Worm (Caenorhabditis elegans) whole organism, L1 larva: Measurements from ENCODE around the gene F17E9.16.

Experiments used
- C04F5.9 ChIP-seq: sonication (generic microtip); optimal IDR thresholded peaks from 2 replicates; lab custom pipeline; 2016; ENCODE audit warnings: missing genetic modification characterization, missing compliant biosample characterization
- F16B12.6 ChIP-seq: fragments of 150-350 bp; optimal IDR thresholded peaks from 2 replicates; lab custom pipeline; 2014; ENCODE audit warnings: missing biosample characterization, missing genetic modification characterization
- Y116A8C.19 ChIP-seq: sonication (generic microtip); optimal IDR thresholded peaks from 2 replicates; lab custom pipeline; 2016; ENCODE audit warnings: missing compliant biosample characterization, missing genetic modification characterization, borderline replicate concordance
- aha-1 ChIP-seq: fragments of 150-350 bp; optimal IDR thresholded peaks from 2 replicates; lab custom pipeline; 2014; ENCODE audit warnings: missing biosample characterization, missing genetic modification characterization
- blmp-1 ChIP-seq: fragments of 150-350 bp; optimal IDR thresholded peaks from 2 replicates; lab custom pipeline; 2014; ENCODE audit warnings: missing biosample characterization, missing genetic modification characterization
- ceh-63 ChIP-seq: fragments of 200-800 bp; sonication (Bioruptor generic); optimal IDR thresholded peaks from 2 replicates; lab custom pipeline; 2018; ENCODE audit warnings: mild to moderate bottlenecking, missing genetic modification characterization, missing compliant biosample characterization
- ceh-8 ChIP-seq: fragments of 200-800 bp; sonication (Bioruptor generic); optimal IDR thresholded peaks from 2 replicates; lab custom pipeline; 2018; ENCODE audit warnings: mild to moderate bottlenecking, missing genetic modification characterization, moderate library complexity, missing compliant biosample characterization
- efl-1 ChIP-seq, 4 experiments: fragments of 150-350 bp; optimal IDR thresholded peaks in 3 of 4; peaks in 1 of 4; 1 replicate in 1 of 4; 2 replicates in 3 of 4; lab custom pipeline; 2014; ENCODE audit warnings: missing biosample characterization in 2 of 4, missing genetic modification characterization in 2 of 4, missing genetic modification reagents in 2 of 4
- efl-3 ChIP-seq: fragments of 200-800 bp; sonication (Bioruptor generic); optimal IDR thresholded peaks from 2 replicates; lab custom pipeline; 2018; ENCODE audit warnings: mild to moderate bottlenecking, missing genetic modification characterization, missing compliant biosample characterization
- egl-27 ChIP-seq, 2 experiments: fragments of 150-350 bp in 1 of 2; sonication (generic microtip); optimal IDR thresholded peaks; 3 replicates each; lab custom pipeline; 2017 to 2018; ENCODE audit warnings: missing biosample characterization in 2 of 2, missing genetic modification characterization in 2 of 2, missing genetic modification reagents in 2 of 2
- ets-5 ChIP-seq: fragments of 200-800 bp; sonication (Bioruptor generic); IDR thresholded peaks from 2 replicates; pipeline ENCODE4 v1.3.6; 2022; ENCODE audit warnings: missing genetic modification characterization, missing compliant biosample characterization
- hlh-17 ChIP-seq: fragments of 200-800 bp; sonication (Bioruptor generic); optimal IDR thresholded peaks from 2 replicates; lab custom pipeline; 2018; ENCODE audit warnings: missing genetic modification characterization, mild to moderate bottlenecking, missing compliant biosample characterization, moderate library complexity, borderline replicate concordance
- isw-1 ChIP-seq: fragments of 200-800 bp; sonication (Bioruptor generic); IDR thresholded peaks from 2 replicates; pipeline ENCODE4 v1.3.6; 2022; ENCODE audit warnings: missing genetic modification characterization, missing compliant biosample characterization
- lin-15B ChIP-seq: fragments of 150-350 bp; sonication (generic microtip); optimal IDR thresholded peaks from 3 replicates; lab custom pipeline; 2014; ENCODE audit warnings: missing biosample characterization, missing genetic modification characterization
- lin-39 ChIP-seq: fragments of 150-350 bp; optimal IDR thresholded peaks from 2 replicates; lab custom pipeline; 2014; ENCODE audit warnings: missing biosample characterization, missing genetic modification reagents, missing genetic modification characterization
- mab-9 ChIP-seq: fragments of 200-800 bp; sonication (Bioruptor generic); IDR thresholded peaks from 2 replicates; pipeline ENCODE4 v1.3.6; 2022; ENCODE audit warnings: missing genetic modification reagents, missing genetic modification characterization, missing compliant biosample characterization
- nhr-19 ChIP-seq: fragments of 200-800 bp; sonication (Bioruptor generic); conservative IDR thresholded peaks from 2 replicates; pipeline ENCODE4 v1.3.6; 2022; ENCODE audit warnings: missing genetic modification characterization, missing compliant biosample characterization
- nhr-20 ChIP-seq: sonication (generic microtip); optimal IDR thresholded peaks from 2 replicates; lab custom pipeline; 2016; ENCODE audit warnings: mild to moderate bottlenecking, missing genetic modification characterization, missing compliant biosample characterization
- nhr-47 ChIP-seq: sonication (generic microtip); optimal IDR thresholded peaks from 2 replicates; lab custom pipeline; 2016; ENCODE audit warnings: mild to moderate bottlenecking, missing genetic modification characterization, moderate library complexity, missing compliant biosample characterization
- nhr-84 ChIP-seq: sonication (generic microtip); optimal IDR thresholded peaks from 2 replicates; lab custom pipeline; 2017; ENCODE audit warnings: missing biosample characterization, missing genetic modification characterization
- nhr-85 ChIP-seq: sonication (generic microtip); peaks from one replicate; lab custom pipeline; 2016; ENCODE audit warnings: missing genetic modification characterization, inconsistent platforms, missing compliant biosample characterization
- rnt-1 ChIP-seq: sonication (generic microtip); optimal IDR thresholded peaks from 2 replicates; lab custom pipeline; 2016; ENCODE audit warnings: mild to moderate bottlenecking, missing genetic modification characterization, moderate library complexity, missing compliant biosample characterization
- snpc-4 ChIP-seq: fragments of 150-350 bp; optimal IDR thresholded peaks from 2 replicates; lab custom pipeline; 2014; ENCODE audit warnings: missing biosample characterization, missing genetic modification characterization
- sptf-1 ChIP-seq: fragments of 150-350 bp; optimal IDR thresholded peaks from 2 replicates; lab custom pipeline; 2014; ENCODE audit warnings: missing biosample characterization, missing genetic modification characterization
- tlp-1 ChIP-seq: fragments of 150-350 bp; optimal IDR thresholded peaks from 2 replicates; lab custom pipeline; 2014; ENCODE audit warnings: missing biosample characterization, missing genetic modification characterization
- unc-130 ChIP-seq: fragments of 150-350 bp; optimal IDR thresholded peaks from 2 replicates; lab custom pipeline; 2017; ENCODE audit warnings: missing biosample characterization, missing genetic modification characterization, inconsistent platforms
- unc-30 ChIP-seq: sonication (generic microtip); optimal IDR thresholded peaks from 2 replicates; lab custom pipeline; 2017; ENCODE audit warnings: missing biosample characterization, missing genetic modification characterization
- unc-62 ChIP-seq: fragments of 150-350 bp; optimal IDR thresholded peaks from 2 replicates; lab custom pipeline; 2014; ENCODE audit warnings: missing biosample characterization, missing genetic modification reagents, missing genetic modification characterization
- unc-86 ChIP-seq: sonication (generic microtip); optimal IDR thresholded peaks from 2 replicates; lab custom pipeline; 2016; ENCODE audit warnings: missing genetic modification characterization, missing compliant biosample characterization
- vab-15 ChIP-seq: sonication (generic microtip); optimal IDR thresholded peaks from 2 replicates; lab custom pipeline; 2017; ENCODE audit warnings: missing genotype, mild to moderate bottlenecking, missing genetic modification characterization, missing compliant biosample characterization
- ztf-11 ChIP-seq, 2 experiments: sonication (generic microtip); optimal IDR thresholded peaks; 2 replicates each; lab custom pipeline; 2016 to 2017; ENCODE audit warnings: missing genetic modification characterization in 2 of 2, missing biosample characterization in 1 of 2, missing compliant biosample characterization in 1 of 2

F17E9.16 gene

ce11 chrIV:8347051-8347450 is 5.1 kb upstream of the F17E9.16 start, which contains the start of the genes F17E9.18 and F17E9.15:
Gene F17E9.18, minus strand, starts transcription at chrIV:8347151.
Gene F17E9.15, plus strand, starts transcription at chrIV:8347418.
- no peak for TF ChIP-seq blmp-1 (tag; lab: Kevin White, UChicago)
- no peak for TF ChIP-seq nhr-85 (tag; lab: Kevin White, UChicago)

- TF ChIP-seq ceh-8 (GFP tag; lab: Kevin White, UChicago) (no peak), efl-3 (GFP tag; lab: Kevin White, UChicago) (no peak), vab-15 (no peak), ztf-11 (tag; optimal IDR thresholded peaks at IDR 0.05; lab: Kevin White, UChicago) (no peak), nhr-47 (no peak), ets-5 (GFP tag; lab: Robert Waterston, UW) (no peak), aha-1 (tag; lab: Kevin White, UChicago) (no peak), nhr-19 (no peak), C04F5.9 (tag; lab: Kevin White, UChicago) (no peak), efl-1 (optimal IDR thresholded peaks at IDR 0.05; lab: Kevin White, UChicago) (no peak), efl-1 (GFP tag; optimal IDR thresholded peaks at IDR 0.05 in 1 of 2; lab: Kevin White, UChicago) (no peak), mab-9 (no peak), unc-62 (GFP tag; lab: Kevin White, UChicago) (no peak), unc-130 (tag; lab: Kevin White, UChicago) (no peak), snpc-4 (tag; lab: Kevin White, UChicago) (no peak), nhr-20 (tag; lab: Kevin White, UChicago) (no peak), tlp-1 (no peak), isw-1 (no peak), hlh-17 (GFP tag; lab: Kevin White, UChicago) (no peak)
These were observed 4.1 kb upstream of the F17E9.16 start, which contains the start of gene F17E9.4 for ce11 chrIV:8348073-8348472. Gene F17E9.4, plus strand, starts transcription at chrIV:8348373.

DNA sequence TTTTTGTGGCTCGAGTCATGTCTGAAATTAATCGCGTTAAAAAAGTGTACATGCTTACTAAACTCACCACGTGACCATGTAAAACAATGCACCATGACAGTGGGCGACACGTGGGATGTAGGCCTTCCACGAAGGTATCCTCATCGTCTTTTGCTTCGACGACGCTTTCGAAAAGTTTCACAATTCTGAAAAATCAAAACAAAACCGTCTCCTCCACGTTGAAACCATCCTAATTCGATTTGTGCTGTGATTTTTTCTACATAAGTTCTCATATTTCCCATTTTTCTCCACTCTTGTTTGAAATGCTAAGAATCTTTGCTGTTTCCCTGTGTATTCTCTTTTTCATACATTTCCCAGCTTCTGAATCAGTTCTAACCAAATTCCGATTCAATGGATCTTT is 2.4 kb downstream of the F17E9.16 start, which contains the start of gene F17E9.3:
Gene F17E9.3, plus strand, starts transcription at position 301 of the 400 bp plus-strand sequence.
- TF ChIP-seq vab-15, result no peak
- TF ChIP-seq sptf-1, result no peak
- no peak for TF ChIP-seq Y116A8C.19 (tag; lab: Kevin White, UChicago)
- TF ChIP-seq lin-39 (tag; lab: Kevin White, UChicago), result no peak
- TF ChIP-seq unc-30, result no peak
- TF ChIP-seq nhr-19, result no peak
- no peak for TF ChIP-seq C04F5.9 (tag; lab: Kevin White, UChicago)
- TF ChIP-seq F16B12.6 (tag; lab: Kevin White, UChicago), result no peak
- no peak for TF ChIP-seq blmp-1 (tag; lab: Kevin White, UChicago)
- TF ChIP-seq ceh-8 (GFP tag; lab: Kevin White, UChicago), result no peak
- no peak for TF ChIP-seq egl-27 (tag; optimal IDR thresholded peaks at IDR 0.05; lab: Kevin White, UChicago)

ce11 chrIV:8355592-8355991 is 3.5 kb downstream of the F17E9.16 start, which contains the start of the genes F17E9.2 and col-116:
Gene F17E9.2, plus strand, starts transcription at chrIV:8355892.
Gene col-116, plus strand, starts transcription at chrIV:8355906.
- no peak for TF ChIP-seq rnt-1 (tag; lab: Kevin White, UChicago)
- no peak for TF ChIP-seq efl-1 (optimal IDR thresholded peaks at IDR 0.05; lab: Kevin White, UChicago)
- TF ChIP-seq efl-1 (GFP tag; optimal IDR thresholded peaks at IDR 0.05 in 1 of 2; lab: Kevin White, UChicago), result peak in 1 of 2 experiments; percentile 60
- TF ChIP-seq ceh-63, result no peak
- TF ChIP-seq, all 84 proteins: peak for 1

ce11 chrIV:8357299-8357698 is 5.2 kb downstream of the F17E9.16 start:
- TF ChIP-seq lin-15B (no peak), egl-27 (tag; optimal IDR thresholded peaks at IDR 0.05; lab: Kevin White, UChicago) (no peak), F16B12.6 (tag; lab: Kevin White, UChicago) (no peak), efl-1 (optimal IDR thresholded peaks at IDR 0.05; lab: Kevin White, UChicago) (no peak), efl-1 (GFP tag; optimal IDR thresholded peaks at IDR 0.05 in 1 of 2; lab: Kevin White, UChicago) (peak in 1 of 2 experiments; percentile 81), unc-86 (tag; lab: Kevin White, UChicago) (no peak), nhr-84 (tag; lab: Kevin White, UChicago) (no peak)
